Worm (Caenorhabditis elegans) whole organism, late embryonic: ENCODE data around the gene tag-151.

Source experiments
- ama-1 ChIP-seq: fragments of 150-350 bp; optimal IDR thresholded peaks from 2 replicates; lab custom pipeline; 2014
- ceh-19 ChIP-seq: fragments of 200-800 bp; sonication (Bioruptor generic); optimal IDR thresholded peaks from 2 replicates; lab custom pipeline; 2018; ENCODE audit warnings: mild to moderate bottlenecking, missing genetic modification characterization, missing compliant biosample characterization
- dmd-4 ChIP-seq: sonication (generic microtip); optimal IDR thresholded peaks from 2 replicates; lab custom pipeline; 2016; ENCODE audit warnings: borderline replicate concordance, missing genetic modification characterization, missing compliant biosample characterization
- fkh-6 ChIP-seq: sonication (generic microtip); optimal IDR thresholded peaks from 2 replicates; lab custom pipeline; 2016; ENCODE audit warnings: missing genetic modification characterization, missing compliant biosample characterization
- pha-4 ChIP-seq: fragments of 150-350 bp; optimal IDR thresholded peaks from 2 replicates; lab custom pipeline; 2018; ENCODE audit warnings: missing biosample characterization, missing genetic modification reagents, missing genetic modification characterization
- pqm-1 ChIP-seq: sonication (generic microtip); optimal IDR thresholded peaks from 2 replicates; lab custom pipeline; 2016; ENCODE audit warnings: missing genetic modification characterization, missing compliant biosample characterization
- tbx-2 ChIP-seq: sonication (generic microtip); optimal IDR thresholded peaks from 2 replicates; lab custom pipeline; 2016; ENCODE audit warnings: missing genetic modification characterization, missing compliant biosample characterization

ce11 chrII:4681391-4681790 lies 28.7 kb upstream of the tag-151 start, which contains the start of gene T05A7.7:
- TF ChIP-seq ama-1 (no peak), fkh-6 (no peak), tbx-2 (tag; lab: Kevin White, UChicago) (no peak), dmd-4 (no peak), pqm-1 (tag; lab: Kevin White, UChicago) (no peak), ceh-19 (GFP tag; lab: Kevin White, UChicago) (no peak), pha-4 (tag; lab: Kevin White, UChicago) (no peak)
